Fruit fly (Drosophila melanogaster) whole organism, pupa: Measurements from ENCODE around the gene CG44044.

Source experiments
- CG10348 ChIP-seq: fragments of 200-800 bp; sonication (Bioruptor generic); IDR thresholded peaks from 2 replicates; pipeline ENCODE4 v1.3.6; 2022; ENCODE audit warnings: missing biosample characterization, missing genetic modification characterization
- CG12605 ChIP-seq: fragments of 200-800 bp; sonication (Bioruptor generic); IDR thresholded peaks from 2 replicates; pipeline ENCODE4 v1.3.6; 2022; ENCODE audit warnings: missing biosample characterization, missing genetic modification characterization
- CG13204 ChIP-seq: fragments of 200-800 bp; sonication (Bioruptor generic); optimal IDR thresholded peaks from 2 replicates; lab custom pipeline; 2018; ENCODE audit warnings: missing biosample characterization, mild to moderate bottlenecking, missing genetic modification characterization, moderate library complexity
- CG14655 ChIP-seq: fragments of 200-800 bp; sonication (Bioruptor generic); optimal IDR thresholded peaks from 3 replicates; lab custom pipeline; 2017; ENCODE audit warnings: mild to moderate bottlenecking, missing biosample characterization, missing genetic modification reagents, missing genetic modification characterization
- CG15710 ChIP-seq: fragments of 200-800 bp; sonication (Bioruptor generic); optimal IDR thresholded peaks from 2 replicates; lab custom pipeline; 2018; ENCODE audit warnings: missing biosample characterization, mild to moderate bottlenecking, missing genetic modification characterization, moderate library complexity
- CG17806 ChIP-seq: fragments of 200-800 bp; sonication (Bioruptor generic); optimal IDR thresholded peaks from 2 replicates; lab custom pipeline; 2018; ENCODE audit warnings: missing biosample characterization, mild to moderate bottlenecking, missing genetic modification characterization, moderate library complexity
- CG32121 ChIP-seq: fragments of 200-800 bp; sonication (Bioruptor generic); IDR thresholded peaks from 2 replicates; pipeline ENCODE4 v1.3.6; 2022; ENCODE audit warnings: missing biosample characterization, missing genetic modification characterization
- CG34367 ChIP-seq: fragments of 200-800 bp; sonication (Bioruptor generic); optimal IDR thresholded peaks from 2 replicates; lab custom pipeline; 2018; ENCODE audit warnings: missing biosample characterization, mild to moderate bottlenecking, missing genetic modification characterization
- CG4496 ChIP-seq: fragments of 200-800 bp; sonication (Bioruptor generic); IDR thresholded peaks from 3 replicates; pipeline ENCODE4 v1.3.6; 2022; ENCODE audit warnings: missing biosample characterization, missing genetic modification characterization
- CG8159 ChIP-seq: fragments of 200-800 bp; sonication (Bioruptor generic); optimal IDR thresholded peaks from 3 replicates; lab custom pipeline; 2018; ENCODE audit warnings: missing biosample characterization, mild to moderate bottlenecking, missing genetic modification characterization, moderate library complexity
- CG8301 ChIP-seq: fragments of 200-800 bp; sonication (Bioruptor generic); optimal IDR thresholded peaks from 2 replicates; lab custom pipeline; 2018; ENCODE audit warnings: missing biosample characterization, mild to moderate bottlenecking, missing genetic modification characterization
- CG9948 ChIP-seq: fragments of 200-800 bp; sonication (Bioruptor generic); optimal IDR thresholded peaks from 2 replicates; lab custom pipeline; 2018; ENCODE audit warnings: missing biosample characterization, mild to moderate bottlenecking, missing genetic modification characterization, moderate library complexity
- D1 ChIP-seq: fragments of 200-800 bp; sonication (Bioruptor generic); optimal IDR thresholded peaks from 2 replicates; lab custom pipeline; 2018; ENCODE audit warnings: missing biosample characterization, mild to moderate bottlenecking, missing genetic modification characterization, moderate library complexity
- EcR ChIP-seq: fragments of 200-800 bp; sonication (Bioruptor generic); optimal IDR thresholded peaks from 3 replicates; lab custom pipeline; 2019; ENCODE audit warnings: missing biosample characterization, missing genetic modification characterization, mild to moderate bottlenecking, moderate library complexity, missing genetic modification reagents
- Ets98B ChIP-seq: fragments of 200-800 bp; sonication (Bioruptor generic); IDR thresholded peaks from 2 replicates; pipeline ENCODE4 v1.3.6; 2022; ENCODE audit warnings: missing biosample characterization, missing genetic modification characterization
- Pif1A ChIP-seq: fragments of 200-800 bp; sonication (Bioruptor generic); optimal IDR thresholded peaks from 3 replicates; lab custom pipeline; 2016; ENCODE audit warnings: missing biosample characterization, missing genetic modification characterization
- Pif1B ChIP-seq: fragments of 200-800 bp; sonication (Bioruptor generic); optimal IDR thresholded peaks from 3 replicates; lab custom pipeline; 2016; ENCODE audit warnings: missing biosample characterization, missing genetic modification characterization
- Snoo ChIP-seq: fragments of 200-800 bp; sonication (Bioruptor generic); optimal IDR thresholded peaks from 3 replicates; lab custom pipeline; 2017; ENCODE audit warnings: missing biosample characterization, mild to moderate bottlenecking, missing genetic modification characterization, inconsistent platforms
- fd96Ca ChIP-seq: fragments of 200-800 bp; sonication (Bioruptor generic); IDR thresholded peaks from 3 replicates; pipeline ENCODE4 v1.3.6; 2022; ENCODE audit warnings: missing biosample characterization, missing genetic modification characterization
- gl ChIP-seq: fragments of 200-800 bp; sonication (Bioruptor generic); optimal IDR thresholded peaks from 2 replicates; lab custom pipeline; 2018; ENCODE audit warnings: missing biosample characterization, mild to moderate bottlenecking, missing genetic modification characterization
- rn ChIP-seq: fragments of 200-800 bp; sonication (Bioruptor generic); IDR thresholded peaks from 2 replicates; pipeline ENCODE4 v1.3.6; 2022; ENCODE audit warnings: missing biosample characterization, missing genetic modification characterization

The CG44044 gene

DNA sequence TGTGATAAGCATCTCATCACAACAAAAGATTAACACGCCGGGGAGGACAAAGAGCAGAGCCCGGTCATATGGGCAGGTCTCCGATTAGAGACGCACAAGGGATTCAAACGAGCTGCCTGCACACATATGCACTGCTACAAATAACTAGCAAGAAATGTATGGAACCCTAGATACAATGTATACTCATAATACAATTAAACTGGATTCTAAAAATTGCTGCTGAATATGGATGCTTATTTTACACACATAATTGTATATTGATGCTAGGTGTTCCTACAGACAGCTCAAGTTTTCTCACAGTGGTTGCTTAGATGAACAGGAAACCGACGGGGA lies 15.4 kb downstream of the CG44044 start:
- TF ChIP-seq CG8159 (peak; percentile 57), CG10348 (GFP tag; lab: Robert Waterston, UW) (no peak), CG15710 (peak; percentile 37), CG9948 (tag; lab: Kevin White, UChicago) (peak; percentile 77), CG8301 (tag; lab: Kevin White, UChicago) (peak; percentile 56), rn (GFP tag; lab: Robert Waterston, UW) (peak; percentile 48; the same call in 1 of the 2 replicates), gl (peak; percentile 34), fd96Ca (GFP tag; lab: Robert Waterston, UW) (peak; percentile 58; the same call in 1 of the 3 replicates), CG14655 (GFP tag; lab: Kevin White, UChicago) (no peak), Ets98B (GFP tag; lab: Robert Waterston, UW) (0 out of 2 replicates have a peak, but pooled peaks have one; percentile 12), CG32121 (GFP tag; lab: Robert Waterston, UW) (no peak), CG4496 (GFP tag; lab: Robert Waterston, UW) (peak; percentile 53; the same call in 2 of the 3 replicates), Pif1A (peak; percentile 79), D1 (no peak), CG12605 (0 out of 2 replicates have a peak, but pooled peaks have one; percentile 28), Pif1B (GFP tag; lab: Kevin White, UChicago) (peak; percentile 73), Snoo (peak; percentile 24), CG13204 (GFP tag; lab: Kevin White, UChicago) (no peak), EcR (GFP tag; lab: Kevin White, UChicago) (no peak), CG17806 (tag; lab: Kevin White, UChicago) (peak; percentile 76), CG34367 (tag; lab: Kevin White, UChicago) (peak; percentile 52)

- TF ChIP-seq CG12605 (no peak), gl (no peak), CG4496 (GFP tag; lab: Robert Waterston, UW) (no peak), rn (GFP tag; lab: Robert Waterston, UW) (no peak), D1 (no peak), CG17806 (tag; lab: Kevin White, UChicago) (no peak), Ets98B (GFP tag; lab: Robert Waterston, UW) (no peak), CG32121 (GFP tag; lab: Robert Waterston, UW) (no peak), CG34367 (tag; lab: Kevin White, UChicago) (no peak), Snoo (no peak), CG14655 (GFP tag; lab: Kevin White, UChicago) (no peak), CG15710 (no peak), CG8301 (tag; lab: Kevin White, UChicago) (no peak), EcR (GFP tag; lab: Kevin White, UChicago) (no peak), Pif1B (GFP tag; lab: Kevin White, UChicago) (no peak)
These were observed 16.2 kb downstream of the CG44044 start for dm6 chr3R:16337863-16338262.

DNA sequence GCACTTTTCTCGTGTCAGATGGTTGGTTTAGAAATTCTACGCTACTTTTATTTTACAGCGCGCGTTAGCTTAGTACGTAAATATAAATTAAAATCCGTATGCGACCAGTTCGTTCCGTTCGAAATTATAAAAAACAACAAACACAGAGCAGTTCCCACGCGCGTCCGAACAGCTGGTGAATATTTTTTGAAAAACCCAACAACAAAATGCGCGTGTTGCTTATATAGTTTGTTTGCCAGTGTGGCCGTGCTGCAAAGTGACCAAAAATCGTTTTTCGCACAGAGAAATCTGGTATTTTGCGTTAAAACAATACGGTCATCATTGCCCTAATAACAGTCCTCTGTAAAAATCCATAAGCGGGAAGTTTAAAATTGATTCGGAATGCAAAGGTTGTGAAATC lies 16.7 kb downstream of the CG44044 start:
- 0 out of 2 replicates have a peak, but pooled peaks have one; percentile 25 for TF ChIP-seq Ets98B (GFP tag; lab: Robert Waterston, UW)
- no peak for TF ChIP-seq Pif1B (GFP tag; lab: Kevin White, UChicago)
- no peak for TF ChIP-seq CG10348 (GFP tag; lab: Robert Waterston, UW)
- no peak for TF ChIP-seq CG32121 (GFP tag; lab: Robert Waterston, UW)
- TF ChIP-seq CG13204 (GFP tag; lab: Kevin White, UChicago), result no peak
- peak; percentile 29 for TF ChIP-seq EcR (GFP tag; lab: Kevin White, UChicago)
- no peak for TF ChIP-seq CG15710

DNA sequence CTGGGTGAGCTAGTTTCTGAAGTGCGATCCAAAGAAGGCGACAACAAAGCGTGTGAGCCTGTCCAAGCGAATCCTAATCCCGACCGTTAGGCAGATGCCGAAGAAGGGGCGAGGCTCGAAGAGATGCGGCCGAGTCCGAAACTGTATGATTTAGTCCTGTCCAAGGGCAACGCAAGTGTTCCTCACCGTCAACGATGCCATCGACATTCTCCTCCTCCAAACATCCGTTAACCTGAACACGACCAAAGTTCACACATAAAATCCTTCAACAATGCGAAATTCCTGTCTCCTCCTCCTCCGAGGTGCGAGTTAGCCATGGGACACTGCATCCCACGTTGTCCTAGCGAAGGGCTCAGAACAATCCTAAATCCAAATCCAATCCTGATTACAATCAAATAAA lies 17.8 kb downstream of the CG44044 start, which contains the start of gene Sulf1:
TSS of gene Sulf1 (minus strand) at position 101 of the 400 bp plus-strand sequence.
- TF ChIP-seq CG15710 (no peak), CG14655 (GFP tag; lab: Kevin White, UChicago) (no peak), D1 (no peak), CG12605 (no peak), Pif1B (GFP tag; lab: Kevin White, UChicago) (no peak), CG9948 (tag; lab: Kevin White, UChicago) (no peak), CG32121 (GFP tag; lab: Robert Waterston, UW) (no peak), gl (no peak), Ets98B (GFP tag; lab: Robert Waterston, UW) (no peak), rn (GFP tag; lab: Robert Waterston, UW) (no peak)

DNA sequence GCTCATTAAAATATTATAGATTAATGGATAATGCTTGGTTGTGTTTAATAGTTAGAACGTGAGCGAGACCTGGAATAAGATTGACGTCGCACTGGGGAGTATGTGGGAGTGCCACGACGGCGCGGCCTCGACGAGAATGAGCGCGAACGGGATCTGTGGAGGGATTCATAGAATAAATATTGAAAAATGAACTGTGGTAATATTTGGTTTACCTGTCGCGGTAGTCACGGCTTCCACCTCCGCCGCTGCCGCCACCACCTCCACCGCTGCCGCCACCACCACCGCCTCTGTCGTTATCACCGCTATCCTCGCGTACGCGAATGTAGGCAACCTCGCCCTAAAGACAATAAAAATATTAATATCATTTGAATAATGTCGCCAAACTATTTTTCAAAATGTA lies 19.0 kb downstream of the CG44044 start:
- no peak for TF ChIP-seq Pif1A
- TF ChIP-seq CG34367 (tag; lab: Kevin White, UChicago), result no peak
- TF ChIP-seq CG8159, result no peak
- peak; percentile 20; the same call in 1 of the 2 replicates for TF ChIP-seq CG32121 (GFP tag; lab: Robert Waterston, UW)
- TF ChIP-seq CG9948 (tag; lab: Kevin White, UChicago), result no peak
- TF ChIP-seq rn (GFP tag; lab: Robert Waterston, UW), result no peak
- peak; percentile 17; the same call in 1 of the 2 replicates for TF ChIP-seq Ets98B (GFP tag; lab: Robert Waterston, UW)
- TF ChIP-seq D1, result no peak
- TF ChIP-seq CG17806 (tag; lab: Kevin White, UChicago), result no peak
- TF ChIP-seq CG14655 (GFP tag; lab: Kevin White, UChicago), result no peak
- 0 out of 3 replicates have a peak, but pooled peaks have one; percentile 44 for TF ChIP-seq CG4496 (GFP tag; lab: Robert Waterston, UW)
- no peak for TF ChIP-seq EcR (GFP tag; lab: Kevin White, UChicago)
- no peak for TF ChIP-seq Snoo
- peak; percentile 51 for TF ChIP-seq gl
- TF ChIP-seq fd96Ca (GFP tag; lab: Robert Waterston, UW), result no peak
- no peak for TF ChIP-seq CG8301 (tag; lab: Kevin White, UChicago)
- peak; percentile 30 for TF ChIP-seq CG13204 (GFP tag; lab: Kevin White, UChicago)
- no peak for TF ChIP-seq CG10348 (GFP tag; lab: Robert Waterston, UW)
- TF ChIP-seq CG15710, result peak; percentile 4
- no peak for TF ChIP-seq CG12605
- TF ChIP-seq Pif1B (GFP tag; lab: Kevin White, UChicago), result no peak
